Worm (Caenorhabditis elegans): ENCODE results near the gene cct-5.

Gene cct-5

DNA sequence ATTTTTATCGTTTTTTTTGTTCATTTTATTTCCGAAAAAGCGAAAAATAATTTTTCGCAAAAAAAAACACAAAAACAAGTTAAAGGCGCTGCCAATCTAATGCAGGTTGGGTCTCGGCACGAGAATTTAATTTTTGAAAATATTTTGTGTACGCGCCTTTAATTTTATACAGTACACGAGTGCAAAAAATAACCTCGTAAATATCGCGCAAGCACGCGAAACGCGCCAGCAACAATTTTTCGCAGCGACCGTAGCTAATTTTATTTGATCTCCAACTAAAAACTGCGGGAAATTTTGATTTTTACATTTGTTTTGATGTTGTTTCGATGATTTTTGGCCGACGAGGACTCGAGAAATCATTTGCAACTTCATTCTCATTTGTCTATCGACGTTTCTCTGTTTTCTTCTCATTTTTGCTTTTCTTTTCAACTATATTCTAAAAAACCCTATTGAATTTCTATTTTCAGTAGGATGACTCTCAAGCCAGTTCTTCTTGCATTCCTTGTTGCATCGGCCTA lies 19.0 kb downstream of the cct-5 start, which contains the start of gene cpg-1:
cpg-1 (plus strand) TSS at position 468 of the 518 bp plus-strand sequence.
- no peak for TF ChIP-seq pqm-1 (tag; optimal IDR thresholded peaks at IDR 0.05)
- no peak for TF ChIP-seq elt-2 (tag; optimal IDR thresholded peaks at IDR 0.05)
- TF ChIP-seq daf-12 (tag; optimal IDR thresholded peaks at IDR 0.05): no peak
- no peak for TF ChIP-seq egl-27 (tag; optimal IDR thresholded peaks at IDR 0.05)
- no peak for TF ChIP-seq fkh-10 (GFP tag; optimal IDR thresholded peaks at IDR 0.05)
- TF ChIP-seq R02D3.7 (tag; optimal IDR thresholded peaks at IDR 0.05): no peak

DNA sequence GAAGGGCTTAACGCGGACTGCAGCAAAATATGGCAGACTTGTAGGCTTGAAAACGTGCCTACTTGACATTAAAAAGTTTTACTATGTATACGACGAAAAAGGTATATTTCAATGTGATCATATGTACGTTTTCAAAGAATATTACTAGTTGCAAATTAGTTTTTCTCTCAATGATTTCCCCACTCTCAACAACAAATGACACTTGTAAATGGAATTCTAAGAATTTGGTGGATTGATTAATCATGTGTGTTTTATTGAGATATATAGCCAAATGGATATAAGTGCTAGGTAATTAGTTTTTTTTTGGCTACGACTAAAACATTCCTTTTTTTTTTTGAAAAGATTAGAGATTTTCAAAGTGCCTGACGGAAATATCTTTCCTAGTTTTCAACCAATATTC lies 20.6 kb downstream of the cct-5 start:
- no peak for TF ChIP-seq lin-15B (tag; optimal IDR thresholded peaks at IDR 0.05)
- no peak for TF ChIP-seq unc-62 (GFP tag; optimal IDR thresholded peaks at IDR 0.05)
- TF ChIP-seq nhr-11 (tag; optimal IDR thresholded peaks at IDR 0.05): peak; percentile 96

ce11 chrIII:4482986-4483385 lies 24.9 kb downstream of the cct-5 start:
- no peak for TF ChIP-seq ama-1 (optimal IDR thresholded peaks at IDR 0.05)
- TF ChIP-seq unc-39 (tag; optimal IDR thresholded peaks at IDR 0.05): no peak
- TF ChIP-seq aly-2 (tag; optimal IDR thresholded peaks at IDR 0.05): no peak
- TF ChIP-seq unc-62 (GFP tag; optimal IDR thresholded peaks at IDR 0.05): no peak
- TF ChIP-seq lin-15B (tag; optimal IDR thresholded peaks at IDR 0.05): no peak
- TF ChIP-seq nfya-1 (tag; optimal IDR thresholded peaks at IDR 0.05; ENCODE audit: insufficient read depth): no peak
- TF ChIP-seq elt-1 (tag; optimal IDR thresholded peaks at IDR 0.05): no peak
- no peak for TF ChIP-seq nhr-25 (tag; optimal IDR thresholded peaks at IDR 0.05)
- no peak for TF ChIP-seq skn-1 (tag; optimal IDR thresholded peaks at IDR 0.05)
- no peak for TF ChIP-seq nhr-12 (tag; optimal IDR thresholded peaks at IDR 0.05)
- no peak for TF ChIP-seq R02D3.7 (tag; optimal IDR thresholded peaks at IDR 0.05)
- TF ChIP-seq daf-12 (tag; optimal IDR thresholded peaks at IDR 0.05): no peak
- no peak for TF ChIP-seq nhr-43 (tag; optimal IDR thresholded peaks at IDR 0.05; ENCODE audit: poor library complexity, severe bottlenecking)
- no peak for TF ChIP-seq ceh-9 (tag; optimal IDR thresholded peaks at IDR 0.05)
- TF ChIP-seq nhr-76 (tag; optimal IDR thresholded peaks at IDR 0.05): no peak
- no peak for TF ChIP-seq lin-39 (tag; optimal IDR thresholded peaks at IDR 0.05)
- TF ChIP-seq jun-1 (tag; optimal IDR thresholded peaks at IDR 0.05): no peak
- no peak for TF ChIP-seq fkh-2 (tag; optimal IDR thresholded peaks at IDR 0.05)

DNA sequence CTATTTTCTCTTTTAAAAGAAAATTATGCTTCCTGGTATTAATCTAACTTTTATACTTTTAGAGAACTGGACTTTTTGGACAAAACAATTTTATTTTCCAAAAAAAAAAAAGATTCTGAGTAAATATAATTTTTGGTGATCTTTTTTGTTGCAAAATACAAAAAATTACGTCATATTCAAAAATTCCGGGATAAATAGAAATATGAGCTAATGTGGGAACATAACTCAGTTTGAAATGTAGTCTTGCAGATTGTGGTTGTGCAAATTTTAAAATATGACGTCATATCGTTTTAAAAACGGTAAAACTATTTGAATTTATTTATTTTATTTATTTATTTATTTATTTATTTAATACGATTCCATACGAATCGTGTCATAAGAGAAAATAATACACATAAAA lies 26.1 kb downstream of the cct-5 start:
- TF ChIP-seq ZK546.5 (tag; optimal IDR thresholded peaks at IDR 0.05) (no peak), daf-12 (tag; optimal IDR thresholded peaks at IDR 0.05) (no peak), lin-39 (tag; optimal IDR thresholded peaks at IDR 0.05) (no peak), egl-27 (tag; optimal IDR thresholded peaks at IDR 0.05) (no peak), fkh-10 (GFP tag; optimal IDR thresholded peaks at IDR 0.05) (no peak)

ce11 chrIII:4477472-4477871 lies 30.4 kb downstream of the cct-5 start, which contains the start of gene ins-17:
Gene ins-17, minus strand, starts transcription at chrIII:4477572.
- TF ChIP-seq R02D3.7 (tag; optimal IDR thresholded peaks at IDR 0.05) (no peak), aly-2 (tag; optimal IDR thresholded peaks at IDR 0.05) (no peak), nhr-77 (tag; optimal IDR thresholded peaks at IDR 0.05) (no peak), nhr-43 (tag; optimal IDR thresholded peaks at IDR 0.05; ENCODE audit: poor library complexity, severe bottlenecking) (no peak), tbx-2 (tag; optimal IDR thresholded peaks at IDR 0.05) (no peak), nhr-67 (tag; optimal IDR thresholded peaks at IDR 0.05) (no peak), pha-4 (tag; optimal IDR thresholded peaks at IDR 0.05) (no peak)

- TF ChIP-seq lin-39 (tag; optimal IDR thresholded peaks at IDR 0.05): no peak
- TF ChIP-seq ztf-4 (tag; optimal IDR thresholded peaks at IDR 0.05): no peak
- no peak for TF ChIP-seq jun-1 (tag; optimal IDR thresholded peaks at IDR 0.05)
- TF ChIP-seq nhr-76 (tag; optimal IDR thresholded peaks at IDR 0.05): no peak
- no peak for TF ChIP-seq daf-12 (tag; optimal IDR thresholded peaks at IDR 0.05)
- TF ChIP-seq hmg-11 (tag; optimal IDR thresholded peaks at IDR 0.05): no peak
- no peak for TF ChIP-seq nhr-28 (tag; optimal IDR thresholded peaks at IDR 0.05)
- TF ChIP-seq ama-1 (optimal IDR thresholded peaks at IDR 0.05): no peak
- no peak for TF ChIP-seq fos-1 (tag; optimal IDR thresholded peaks at IDR 0.05)
- no peak for TF ChIP-seq aly-2 (tag; optimal IDR thresholded peaks at IDR 0.05)
- TF ChIP-seq pha-4 (tag; optimal IDR thresholded peaks at IDR 0.05): no peak
- TF ChIP-seq eor-1 (tag; optimal IDR thresholded peaks at IDR 0.05): no peak
- TF ChIP-seq fkh-10 (GFP tag; optimal IDR thresholded peaks at IDR 0.05): no peak
- no peak for TF ChIP-seq nhr-25 (tag; optimal IDR thresholded peaks at IDR 0.05)
Measured at ce11 chrIII:4476806-4477205, 31.1 kb downstream of the cct-5 start.

Data from whole organism, L3 larva.